Worm (Caenorhabditis elegans) whole organism, L2 larva: ENCODE results near the gene srh-213.
"Not testable (repeated sequence)": the region's sequence is repeated elsewhere in the genome, so short reads cannot be mapped to it uniquely, and the experiment has no call there.

Experiments
- ama-1 ChIP-seq: fragments of 150-350 bp; optimal IDR thresholded peaks from 2 replicates; lab custom pipeline; 2018; ENCODE audit warnings: inconsistent platforms
- dmd-4 ChIP-seq: sonication (generic microtip); optimal IDR thresholded peaks from 2 replicates; lab custom pipeline; 2017; ENCODE audit warnings: missing biosample characterization, missing genetic modification characterization
- egl-27 ChIP-seq: sonication (generic microtip); optimal IDR thresholded peaks from 3 replicates; lab custom pipeline; 2017; ENCODE audit warnings: missing biosample characterization, missing genetic modification reagents, missing genetic modification characterization
- elt-3 ChIP-seq: sonication (generic microtip); optimal IDR thresholded peaks from 2 replicates; lab custom pipeline; 2017; ENCODE audit warnings: missing biosample characterization, missing genetic modification characterization
- mab-5 ChIP-seq: fragments of 150-350 bp; optimal IDR thresholded peaks from 2 replicates; lab custom pipeline; 2014; ENCODE audit warnings: missing biosample characterization, missing genetic modification characterization
- nhr-11 ChIP-seq: fragments of 150-350 bp; optimal IDR thresholded peaks from 2 replicates; lab custom pipeline; 2014; ENCODE audit warnings: missing biosample characterization, missing genetic modification characterization
- nhr-12 ChIP-seq: fragments of 150-350 bp; optimal IDR thresholded peaks from 2 replicates; lab custom pipeline; 2014; ENCODE audit warnings: missing biosample characterization, missing genetic modification characterization
- nhr-21 ChIP-seq: fragments of 150-350 bp; optimal IDR thresholded peaks from 2 replicates; lab custom pipeline; 2014; ENCODE audit warnings: missing biosample characterization, missing genetic modification characterization
- nhr-237 ChIP-seq: fragments of 150-350 bp; optimal IDR thresholded peaks from 2 replicates; lab custom pipeline; 2014; ENCODE audit warnings: missing biosample characterization, missing genetic modification characterization
- sma-9 ChIP-seq, 2 experiments: fragments of 150-350 bp in 1 of 2; sonication (generic microtip) in 1 of 2; optimal IDR thresholded peaks; 2 replicates each; lab custom pipeline; 2014 to 2016; ENCODE audit warnings: missing genetic modification characterization in 2 of 2, mild to moderate bottlenecking in 1 of 2, missing biosample characterization in 1 of 2, missing compliant biosample characterization in 1 of 2, missing genetic modification reagents in 1 of 2, moderate library complexity in 1 of 2
- unc-39 ChIP-seq: fragments of 150-350 bp; optimal IDR thresholded peaks from 2 replicates; lab custom pipeline; 2014; ENCODE audit warnings: missing biosample characterization, missing genetic modification characterization
- unc-55 ChIP-seq: fragments of 150-350 bp; sonication (generic microtip); optimal IDR thresholded peaks from 3 replicates; lab custom pipeline; 2014; ENCODE audit warnings: missing biosample characterization, missing genetic modification reagents, missing genetic modification characterization
- ztf-11 ChIP-seq: sonication (generic microtip); optimal IDR thresholded peaks from 2 replicates; lab custom pipeline; 2017; ENCODE audit warnings: missing biosample characterization, missing genetic modification characterization

DNA sequence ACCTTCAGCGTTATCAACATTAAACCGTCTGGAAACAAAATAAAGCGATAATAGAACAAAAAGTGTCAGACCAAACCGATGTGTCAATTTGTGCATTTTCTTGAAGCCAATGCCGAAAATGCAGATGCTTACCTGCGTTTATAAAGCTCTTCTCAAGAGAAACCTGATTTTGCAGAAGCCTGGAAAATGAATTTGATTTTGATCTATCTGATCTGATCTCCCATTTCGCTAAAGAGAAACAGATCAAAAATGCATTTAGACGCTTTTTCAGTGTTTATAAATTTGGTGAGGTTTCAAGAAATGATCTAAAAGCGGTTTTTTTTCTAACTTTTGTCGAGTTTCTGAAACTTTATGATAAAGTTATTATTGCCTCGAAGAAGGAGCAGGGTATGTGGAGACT lies 32.0 kb downstream of the srh-213 start, which contains the start of gene T24A6.16:
- TF ChIP-seq nhr-12 (tag; lab: Kevin White, UChicago); elt-3 (tag; lab: Kevin White, UChicago); ama-1 (lab: Kevin White, UChicago); mab-5 (tag; lab: Kevin White, UChicago); nhr-21; unc-55 (GFP tag; lab: Kevin White, UChicago); dmd-4; nhr-11 (tag; lab: Kevin White, UChicago); unc-39 (tag; lab: Kevin White, UChicago); nhr-237 (tag; lab: Kevin White, UChicago); egl-27 (tag; lab: Kevin White, UChicago); sma-9 (GFP tag; optimal IDR thresholded peaks at IDR 0.05; lab: Kevin White, UChicago); sma-9 (tag; optimal IDR thresholded peaks at IDR 0.05; lab: Kevin White, UChicago); ztf-11: not testable (repeated sequence)
